Worm (Caenorhabditis elegans) whole organism, L4/young adult: Measurements from ENCODE around the gene T16H12.2.

Experiments
- dao-5 ChIP-seq: sonication (generic microtip); optimal IDR thresholded peaks from 2 replicates; lab custom pipeline; 2016; ENCODE audit warnings: missing genotype, missing genetic modification characterization, moderate library complexity, missing compliant biosample characterization
- him-1 ChIP-seq: sonication (generic microtip); optimal IDR thresholded peaks from 2 replicates; lab custom pipeline; 2016; ENCODE audit warnings: missing genotype, missing genetic modification reagents, missing genetic modification characterization, missing compliant biosample characterization

DNA sequence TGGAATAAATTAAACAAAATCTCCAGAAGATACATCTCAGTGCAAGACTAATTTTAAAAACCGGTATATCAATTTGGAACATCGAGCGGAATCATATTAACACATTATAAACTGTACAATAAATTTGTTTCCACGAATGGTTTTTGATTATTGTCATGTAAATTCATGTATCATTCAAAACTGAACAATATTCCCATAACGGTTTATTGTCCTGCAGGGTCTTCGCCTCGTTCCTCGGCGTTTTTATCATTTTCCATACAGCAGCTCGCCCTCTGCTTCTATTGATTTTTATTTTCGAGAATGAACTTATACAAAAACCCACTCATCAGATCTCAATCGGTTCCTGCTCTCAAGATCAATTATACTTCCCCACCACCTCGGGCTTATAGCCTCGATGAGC, 27.1 kb upstream of the T16H12.2 start, which contains the start of gene T16G12.8:
- TF ChIP-seq dao-5 (tag; lab: Kevin White, UChicago): no peak
- no peak for TF ChIP-seq him-1 (tag; lab: Kevin White, UChicago)
